Fruit fly (Drosophila melanogaster): ENCODE measurements around the gene Gapdh2.

- TF ChIP-seq Myc (optimal IDR thresholded peaks at IDR 0.05) (no peak), foxo (GFP tag; optimal IDR thresholded peaks at IDR 0.05) (no peak), dmrt93B (GFP tag; optimal IDR thresholded peaks at IDR 0.05) (no peak), pan (optimal IDR thresholded peaks at IDR 0.05) (no peak), fru (GFP tag; optimal IDR thresholded peaks at IDR 0.05) (no peak), GATAd (GFP tag; optimal IDR thresholded peaks at IDR 0.05) (no peak), HLH106 (tag; optimal IDR thresholded peaks at IDR 0.05) (no peak), CrebA (GFP tag; optimal IDR thresholded peaks at IDR 0.05; ENCODE audit: borderline replicate concordance) (no peak), Hr78 (GFP tag; optimal IDR thresholded peaks at IDR 0.05) (no peak), woc (GFP tag; optimal IDR thresholded peaks at IDR 0.05) (peak; percentile 41), ey (GFP tag; optimal IDR thresholded peaks at IDR 0.05) (no peak)
Measured at dm6 chrX:15909564-15910284, 41.8 kb downstream of the Gapdh2 start, which contains the start of gene CycD.

Data from whole organism, wandering third instar larva.